Worm (Caenorhabditis elegans): Measurements from ENCODE around the gene dpy-23.

ce11 chrX:4402854-4403253 is 13.7 kb downstream of the dpy-23 start, which contains the start of gene D1079.1:
- no peak for TF ChIP-seq lin-11 (tag; optimal IDR thresholded peaks at IDR 0.05)
- no peak for TF ChIP-seq eyg-1 (tag; optimal IDR thresholded peaks at IDR 0.05)
- TF ChIP-seq pqm-1 (tag; optimal IDR thresholded peaks at IDR 0.05) = no peak
- TF ChIP-seq elt-2 (tag; optimal IDR thresholded peaks at IDR 0.05) = no peak
- no peak for TF ChIP-seq tbx-2 (tag; optimal IDR thresholded peaks at IDR 0.05)

Data from whole organism, late embryonic.